Worm (Caenorhabditis elegans): ENCODE data around the gene Y45F10C.2.
"Not testable (repeated sequence)": the region's sequence is repeated elsewhere in the genome, so short reads cannot be mapped to it uniquely, and the experiment has no call there.

The Y45F10C.2 gene

DNA sequence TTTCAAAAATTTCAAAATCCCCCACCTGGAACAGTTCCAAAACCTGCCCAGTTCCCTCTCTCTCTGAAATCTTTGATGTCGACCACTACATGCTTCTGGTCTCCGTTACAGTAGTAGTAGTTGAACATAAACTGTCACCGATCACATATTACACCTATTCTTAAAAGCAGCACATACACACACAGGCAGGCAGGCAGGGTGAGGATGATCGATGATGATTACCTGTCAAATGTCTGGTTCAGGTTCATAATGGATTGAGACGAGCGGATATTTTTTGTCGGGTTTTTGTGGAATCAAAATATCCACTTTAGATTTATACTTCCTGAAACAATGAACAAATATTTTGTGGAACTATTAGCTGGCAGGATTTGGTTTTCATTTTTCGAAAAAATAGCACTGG lies 31.5 kb upstream of the Y45F10C.2 start:
- TF ChIP-seq dao-5 (tag; optimal IDR thresholded peaks at IDR 0.05) (no peak), him-1 (tag; optimal IDR thresholded peaks at IDR 0.05) (no peak), W03F9.2 (tag; optimal IDR thresholded peaks at IDR 0.05) (no peak)

- no peak for TF ChIP-seq W03F9.2 (tag; optimal IDR thresholded peaks at IDR 0.05)
- TF ChIP-seq dao-5 (tag; optimal IDR thresholded peaks at IDR 0.05): no peak
- TF ChIP-seq him-1 (tag; optimal IDR thresholded peaks at IDR 0.05): no peak
These were observed 30.1 kb upstream of the Y45F10C.2 start for ce11 chrIV:13692522-13692921.

- no peak for TF ChIP-seq W03F9.2 (tag; optimal IDR thresholded peaks at IDR 0.05)
- peak; percentile 14 for TF ChIP-seq him-1 (tag; optimal IDR thresholded peaks at IDR 0.05)
- no peak for TF ChIP-seq dao-5 (tag; optimal IDR thresholded peaks at IDR 0.05)
These were observed 26.9 kb upstream of the Y45F10C.2 start, which contains the start of gene T23G4.2 for ce11 chrIV:13689302-13689880. Gene T23G4.2, minus strand, starts transcription at chrIV:13689556.

ce11 chrIV:13687631-13688030 lies 25.2 kb upstream of the Y45F10C.2 start:
- TF ChIP-seq him-1 (tag; optimal IDR thresholded peaks at IDR 0.05): no peak
- TF ChIP-seq W03F9.2 (tag; optimal IDR thresholded peaks at IDR 0.05): no peak
- no peak for TF ChIP-seq dao-5 (tag; optimal IDR thresholded peaks at IDR 0.05)

ce11 chrIV:13686965-13687425 lies 24.5 kb upstream of the Y45F10C.2 start, which contains the start of gene nyn-1:
Gene nyn-1, minus strand, starts transcription at chrIV:13687015.
- TF ChIP-seq W03F9.2 (tag; optimal IDR thresholded peaks at IDR 0.05): no peak
- TF ChIP-seq dao-5 (tag; optimal IDR thresholded peaks at IDR 0.05): no peak
- no peak for TF ChIP-seq him-1 (tag; optimal IDR thresholded peaks at IDR 0.05)

DNA sequence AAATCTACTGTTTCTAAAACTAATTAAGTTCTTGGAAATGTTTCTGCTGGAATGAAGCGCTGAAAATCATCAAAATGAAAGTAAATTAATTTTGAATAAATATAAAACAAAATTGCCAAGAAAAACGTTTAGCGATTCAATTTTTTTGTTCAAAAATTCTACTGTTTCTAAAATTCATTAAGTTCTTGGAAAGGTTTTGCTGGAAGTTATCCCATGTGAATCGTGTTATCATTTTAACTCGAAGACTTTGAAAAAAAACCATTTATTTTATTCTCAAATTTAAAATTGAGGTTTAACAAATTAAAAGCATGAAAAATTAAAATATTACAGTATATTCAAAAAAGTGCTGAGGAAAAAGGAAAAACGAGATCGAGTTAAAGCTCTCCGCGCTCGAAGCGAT lies 22.4 kb upstream of the Y45F10C.2 start:
- no peak for TF ChIP-seq dao-5 (tag; optimal IDR thresholded peaks at IDR 0.05)
- no peak for TF ChIP-seq him-1 (tag; optimal IDR thresholded peaks at IDR 0.05)
- TF ChIP-seq W03F9.2 (tag; optimal IDR thresholded peaks at IDR 0.05): no peak

ce11 chrIV:13682733-13683132 lies 20.3 kb upstream of the Y45F10C.2 start:
- TF ChIP-seq W03F9.2 (tag; optimal IDR thresholded peaks at IDR 0.05): no peak
- no peak for TF ChIP-seq him-1 (tag; optimal IDR thresholded peaks at IDR 0.05)
- no peak for TF ChIP-seq dao-5 (tag; optimal IDR thresholded peaks at IDR 0.05)

DNA sequence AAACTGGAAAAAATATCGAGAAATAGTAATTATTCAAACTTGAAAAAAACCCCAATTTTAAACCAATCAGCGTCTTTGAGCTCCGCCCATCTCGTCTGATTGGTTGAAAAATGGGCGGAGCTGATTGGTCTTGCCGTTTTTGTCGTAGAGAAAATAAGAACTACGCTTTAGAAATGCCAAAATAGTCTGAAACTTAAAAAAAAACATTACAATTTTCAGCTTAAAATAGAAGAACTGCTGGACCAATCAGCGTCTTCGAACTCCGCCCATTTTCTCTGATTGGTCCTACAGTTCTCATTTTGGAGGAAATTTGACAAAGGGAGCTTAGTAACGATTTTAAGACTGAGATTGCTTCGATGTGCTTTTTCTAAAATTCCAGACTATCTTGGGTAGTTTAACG lies 17.0 kb upstream of the Y45F10C.2 start:
- TF ChIP-seq W03F9.2 (tag; optimal IDR thresholded peaks at IDR 0.05): no peak
- TF ChIP-seq him-1 (tag; optimal IDR thresholded peaks at IDR 0.05): no peak
- TF ChIP-seq dao-5 (tag; optimal IDR thresholded peaks at IDR 0.05): no peak

ce11 chrIV:13678649-13679048 lies 16.2 kb upstream of the Y45F10C.2 start, which contains the start of gene srlf-26:
Gene srlf-26, plus strand, starts transcription at chrIV:13678949.
- TF ChIP-seq dao-5 (tag; optimal IDR thresholded peaks at IDR 0.05) (no peak), W03F9.2 (tag; optimal IDR thresholded peaks at IDR 0.05) (no peak), him-1 (tag; optimal IDR thresholded peaks at IDR 0.05) (no peak)

ce11 chrIV:13673504-13673903 lies 11.0 kb upstream of the Y45F10C.2 start, which contains the start of gene oac-48:
Gene oac-48, plus strand, starts transcription at chrIV:13673804.
- no peak for TF ChIP-seq him-1 (tag; optimal IDR thresholded peaks at IDR 0.05)
- no peak for TF ChIP-seq dao-5 (tag; optimal IDR thresholded peaks at IDR 0.05)
- TF ChIP-seq W03F9.2 (tag; optimal IDR thresholded peaks at IDR 0.05): no peak

DNA sequence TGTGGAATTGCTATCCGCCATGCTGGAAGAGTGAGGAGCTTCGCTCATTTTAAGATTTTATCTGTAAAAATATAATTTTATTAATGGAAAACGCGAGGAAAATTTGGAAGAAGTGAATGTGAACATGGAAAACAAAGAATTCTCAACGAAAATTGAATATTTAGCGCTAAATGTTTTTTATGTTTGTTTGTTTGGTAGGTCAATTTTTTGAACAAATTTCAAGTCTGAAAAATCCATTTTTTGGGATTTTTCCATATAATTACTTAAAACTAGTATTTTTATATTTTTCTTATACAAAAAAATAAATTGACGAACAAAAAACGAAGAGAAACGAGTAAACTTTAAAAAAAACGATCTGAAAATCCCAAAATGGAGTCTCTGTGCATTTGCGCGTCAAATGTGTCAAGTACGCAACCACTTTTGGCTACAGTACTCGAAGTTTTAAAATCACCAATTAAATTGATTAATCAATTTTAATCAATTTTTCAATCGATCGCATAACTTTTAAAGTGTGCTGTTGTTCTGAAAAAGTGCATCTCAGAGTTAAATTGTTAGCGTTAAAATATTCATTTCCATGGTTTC lies 4.5 kb upstream of the Y45F10C.2 start, which contains the start of gene fbxa-215:
Gene fbxa-215 (minus strand): TSS at position 61 of the 582 bp plus-strand sequence.
- TF ChIP-seq dao-5 (tag; optimal IDR thresholded peaks at IDR 0.05): no peak

DNA sequence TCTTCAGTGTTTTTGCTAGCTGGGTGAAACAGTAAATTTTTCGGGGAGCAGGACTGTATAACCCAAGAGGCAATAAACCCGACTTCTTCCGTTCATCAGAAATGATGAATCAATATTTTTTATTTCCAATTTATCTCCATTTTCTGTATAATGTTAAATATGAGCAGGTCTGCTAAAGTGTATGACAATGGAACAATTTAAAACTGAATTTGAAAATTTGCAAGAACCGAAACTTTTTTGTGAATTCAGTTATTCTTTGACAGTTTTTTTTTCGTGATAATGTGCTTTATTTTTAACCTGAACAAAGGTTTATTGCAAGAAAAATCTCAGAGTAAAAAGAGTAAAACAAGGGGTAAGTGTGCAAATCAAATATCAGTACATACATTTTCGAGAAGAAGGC lies 2.6 kb upstream of the Y45F10C.2 start:
- TF ChIP-seq dao-5 (tag; optimal IDR thresholded peaks at IDR 0.05) (no peak), him-1 (tag; optimal IDR thresholded peaks at IDR 0.05) (no peak), W03F9.2 (tag; optimal IDR thresholded peaks at IDR 0.05) (no peak)

- TF ChIP-seq him-1 (tag; optimal IDR thresholded peaks at IDR 0.05) (no peak), W03F9.2 (tag; optimal IDR thresholded peaks at IDR 0.05) (no peak), dao-5 (tag; optimal IDR thresholded peaks at IDR 0.05) (no peak)
These were observed 1.6 kb upstream of the Y45F10C.2 start, which contains the start of gene Y45F10C.4 for ce11 chrIV:13664090-13664489. Gene Y45F10C.4, minus strand, starts transcription at chrIV:13664190.

- not testable (repeated sequence) for TF ChIP-seq him-1, W03F9.2, dao-5 (tag; optimal IDR thresholded peaks at IDR 0.05)
These were observed 3.0 kb downstream of the Y45F10C.2 start, which contains the start of gene Y45F10C.1 for ce11 chrIV:13659449-13659848. Gene Y45F10C.1, minus strand, starts transcription at chrIV:13659549.

Data from whole organism, L4/young adult.